Worm (Caenorhabditis elegans): Measurements from ENCODE around the gene srab-17.

Gene srab-17

ce11 chrV:9899278-9899677 is 31.1 kb upstream of the srab-17 start, which contains the start of gene egl-47:
TSS of gene egl-47 (plus strand) at chrV:9899578.
- TF ChIP-seq elt-1 (tag; optimal IDR thresholded peaks at IDR 0.05; ENCODE audit: borderline replicate concordance, insufficient read depth): no peak

- TF ChIP-seq elt-3 (tag; optimal IDR thresholded peaks at IDR 0.05) (no peak), ham-2 (GFP tag; optimal IDR thresholded peaks at IDR 0.05) (no peak), mab-5 (tag; optimal IDR thresholded peaks at IDR 0.05) (no peak), nhr-12 (tag; optimal IDR thresholded peaks at IDR 0.05) (no peak), cnd-1 (tag; optimal IDR thresholded peaks at IDR 0.05) (no peak), elt-1 (tag; optimal IDR thresholded peaks at IDR 0.05; ENCODE audit: borderline replicate concordance, insufficient read depth) (no peak), pha-4 (tag; optimal IDR thresholded peaks at IDR 0.05) (no peak), drap-1 (GFP tag; optimal IDR thresholded peaks at IDR 0.05) (no peak), unc-62 (GFP tag; optimal IDR thresholded peaks at IDR 0.05) (no peak), ceh-43 (GFP tag; optimal IDR thresholded peaks at IDR 0.05) (no peak), nhr-76 (tag; optimal IDR thresholded peaks at IDR 0.05) (no peak)
Measured at ce11 chrV:9889629-9890028, 21.4 kb upstream of the srab-17 start, which contains the start of gene fshr-1. TSS of gene fshr-1 (plus strand) at chrV:9889837.

ce11 chrV:9885918-9886488 is 17.8 kb upstream of the srab-17 start, which contains the start of gene clp-9:
TSS of gene clp-9 (minus strand) at chrV:9885968.
- TF ChIP-seq zip-8 (tag; optimal IDR thresholded peaks at IDR 0.05): no peak
- TF ChIP-seq mls-2 (tag; optimal IDR thresholded peaks at IDR 0.05): no peak
- TF ChIP-seq elt-1 (tag; optimal IDR thresholded peaks at IDR 0.05; ENCODE audit: borderline replicate concordance, insufficient read depth): no peak
- no peak for TF ChIP-seq nhr-76 (tag; optimal IDR thresholded peaks at IDR 0.05)
- no peak for TF ChIP-seq flh-1 (GFP tag; optimal IDR thresholded peaks at IDR 0.05)
- no peak for TF ChIP-seq nhr-12 (tag; optimal IDR thresholded peaks at IDR 0.05)
- no peak for TF ChIP-seq ceh-83 (GFP tag; optimal IDR thresholded peaks at IDR 0.05)
- TF ChIP-seq mep-1 (tag; optimal IDR thresholded peaks at IDR 0.05): no peak
- no peak for TF ChIP-seq nhr-2 (tag; optimal IDR thresholded peaks at IDR 0.05)
- TF ChIP-seq blmp-1 (tag; optimal IDR thresholded peaks at IDR 0.05): no peak

ce11 chrV:9879867-9880266 is 11.7 kb upstream of the srab-17 start, which contains the start of gene sdz-31:
TSS of gene sdz-31 (plus strand) at chrV:9880167.
- TF ChIP-seq elt-3 (tag; optimal IDR thresholded peaks at IDR 0.05) (no peak), ham-2 (GFP tag; optimal IDR thresholded peaks at IDR 0.05) (no peak)

ce11 chrV:9879404-9879803 is 11.2 kb upstream of the srab-17 start, which contains the start of gene srab-26:
TSS of gene srab-26 (minus strand) at chrV:9879504.
- TF ChIP-seq lin-32 (GFP tag; optimal IDR thresholded peaks at IDR 0.05) (no peak), unc-120 (tag; optimal IDR thresholded peaks at IDR 0.05; ENCODE audit: poor library complexity, severe bottlenecking) (no peak), ztf-11 (tag; optimal IDR thresholded peaks at IDR 0.05) (no peak), flh-1 (GFP tag; optimal IDR thresholded peaks at IDR 0.05) (no peak)

- TF ChIP-seq snpc-4 (tag; optimal IDR thresholded peaks at IDR 0.05) (no peak), lin-13 (tag; optimal IDR thresholded peaks at IDR 0.05) (no peak), ceh-83 (GFP tag; optimal IDR thresholded peaks at IDR 0.05) (no peak), zip-8 (tag; optimal IDR thresholded peaks at IDR 0.05) (no peak), flh-1 (GFP tag; optimal IDR thresholded peaks at IDR 0.05) (no peak), mab-5 (tag; optimal IDR thresholded peaks at IDR 0.05) (no peak), unc-62 (GFP tag; optimal IDR thresholded peaks at IDR 0.05) (no peak), nhr-76 (tag; optimal IDR thresholded peaks at IDR 0.05) (no peak), nhr-12 (tag; optimal IDR thresholded peaks at IDR 0.05) (no peak), bed-3 (GFP tag; optimal IDR thresholded peaks at IDR 0.05) (no peak), nhr-28 (tag; optimal IDR thresholded peaks at IDR 0.05) (no peak)
Measured at ce11 chrV:9871339-9871738, 3.1 kb upstream of the srab-17 start, which contains the start of gene srab-18. TSS of gene srab-18 (minus strand) at chrV:9871439.

- TF ChIP-seq elt-1 (tag; optimal IDR thresholded peaks at IDR 0.05; ENCODE audit: borderline replicate concordance, insufficient read depth) (no peak), M03D4.4 (tag; optimal IDR thresholded peaks at IDR 0.05) (no peak), pha-4 (tag; optimal IDR thresholded peaks at IDR 0.05) (no peak), lsy-2 (tag; optimal IDR thresholded peaks at IDR 0.05) (peak; percentile 67), ces-1 (GFP tag; optimal IDR thresholded peaks at IDR 0.05) (no peak), lin-13 (tag; optimal IDR thresholded peaks at IDR 0.05) (no peak), unc-120 (tag; optimal IDR thresholded peaks at IDR 0.05; ENCODE audit: poor library complexity, severe bottlenecking) (no peak), mls-2 (tag; optimal IDR thresholded peaks at IDR 0.05) (no peak)
Measured at ce11 chrV:9860337-9860736, 7.9 kb downstream of the srab-17 start.
